Fruit fly (Drosophila melanogaster) S2 (cell line): ENCODE data around the gene omd.

ENCODE experiments used
- CG8478 ChIP-seq: fragments of >200 bp; optimal IDR thresholded peaks from 2 replicates; lab custom pipeline; 2018
- CTCF ChIP-seq, 2 experiments: fragments of >200 bp; optimal IDR thresholded peaks; 2 replicates each; lab custom pipeline; 2018

omd gene

dm6 chr3R:13683624-13684568 is 3.1 kb downstream of the omd start, which contains the start of gene flfl:
Gene flfl (plus strand): TSS chr3R:13683921.
- TF ChIP-seq CTCF (optimal IDR thresholded peaks at IDR 0.05; lab: Kevin White, UChicago) (peak in 1 of 2 experiments; percentile 10), CG8478 (no peak)

dm6 chr3R:13682994-13683623 is 3.9 kb downstream of the omd start:
- TF ChIP-seq CTCF (optimal IDR thresholded peaks at IDR 0.05; lab: Kevin White, UChicago) = no peak
- TF ChIP-seq CG8478 = no peak

dm6 chr3R:13676137-13677086 is 10.6 kb downstream of the omd start, which contains the start of the genes Lkb1 and CG9588:
Gene Lkb1 (plus strand): TSS chr3R:13676549.
Gene CG9588 (minus strand): TSS chr3R:13676681.
- TF ChIP-seq CG8478 = no peak
- peak; percentile 17 to 31 for TF ChIP-seq CTCF (optimal IDR thresholded peaks at IDR 0.05; lab: Kevin White, UChicago)

dm6 chr3R:13674492-13675033 is 12.4 kb downstream of the omd start, which contains the start of gene Task6:
Gene Task6 (minus strand): TSS chr3R:13674542.
- TF ChIP-seq CG8478 (no peak), CTCF (optimal IDR thresholded peaks at IDR 0.05; lab: Kevin White, UChicago) (peak in 1 of 2 experiments; percentile 42)

dm6 chr3R:13672898-13673297 is 14.1 kb downstream of the omd start:
- TF ChIP-seq CTCF (optimal IDR thresholded peaks at IDR 0.05; lab: Kevin White, UChicago) = no peak
- TF ChIP-seq CG8478 = no peak

dm6 chr3R:13665992-13666391 is 21.0 kb downstream of the omd start:
- TF ChIP-seq CTCF (optimal IDR thresholded peaks at IDR 0.05; lab: Kevin White, UChicago) = no peak
- TF ChIP-seq CG8478 = no peak

dm6 chr3R:13662149-13662548 is 24.9 kb downstream of the omd start:
- TF ChIP-seq CTCF (optimal IDR thresholded peaks at IDR 0.05; lab: Kevin White, UChicago) (no peak), CG8478 (no peak)

- TF ChIP-seq CTCF (optimal IDR thresholded peaks at IDR 0.05; lab: Kevin White, UChicago) (peak in 1 of 2 experiments; percentile 11), CG8478 (no peak)
Observed at dm6 chr3R:13660924-13661659, 25.9 kb downstream of the omd start, which contains the start of gene B52. Gene B52 (plus strand): TSS chr3R:13661311.

dm6 chr3R:13659865-13660738 is 26.9 kb downstream of the omd start, which contains the start of gene Hrb87F:
Gene Hrb87F (minus strand): TSS chr3R:13660531.
- TF ChIP-seq CTCF (optimal IDR thresholded peaks at IDR 0.05; lab: Kevin White, UChicago) (no peak), CG8478 (no peak)

- TF ChIP-seq CTCF (optimal IDR thresholded peaks at IDR 0.05; lab: Kevin White, UChicago) (no peak), CG8478 (no peak)
Observed at dm6 chr3R:13656294-13656693, 30.7 kb downstream of the omd start, which contains the start of gene Rbp4. Gene Rbp4 (minus strand): TSS chr3R:13656394.

dm6 chr3R:13647734-13648541 is 39.1 kb downstream of the omd start:
- TF ChIP-seq CTCF (optimal IDR thresholded peaks at IDR 0.05; lab: Kevin White, UChicago) (no peak), CG8478 (no peak)
